Worm (Caenorhabditis elegans) whole organism, late embryonic: ENCODE measurements around the gene srbc-6.

Source experiments
- F13H6.1 ChIP-seq: sonication (generic microtip); optimal IDR thresholded peaks from 2 replicates; lab custom pipeline; 2016; ENCODE audit warnings: missing genetic modification characterization, missing compliant biosample characterization
- K02D7.2 ChIP-seq: sonication (generic microtip); optimal IDR thresholded peaks from 2 replicates; lab custom pipeline; 2017; ENCODE audit warnings: mild to moderate bottlenecking, missing genetic modification characterization, missing compliant biosample characterization
- T23F11.4 ChIP-seq: fragments of 200-800 bp; sonication (Bioruptor generic); optimal IDR thresholded peaks from 2 replicates; lab custom pipeline; 2018; ENCODE audit warnings: mild to moderate bottlenecking, missing genetic modification characterization, missing compliant biosample characterization
- ahr-1 ChIP-seq: sonication (generic microtip); optimal IDR thresholded peaks from 2 replicates; lab custom pipeline; 2016; ENCODE audit warnings: missing genetic modification characterization, missing compliant biosample characterization
- ceh-14 ChIP-seq: sonication (generic microtip); optimal IDR thresholded peaks from 2 replicates; lab custom pipeline; 2016; ENCODE audit warnings: missing genotype, missing genetic modification characterization, missing compliant biosample characterization
- ceh-18 ChIP-seq: sonication (generic microtip); optimal IDR thresholded peaks from 2 replicates; lab custom pipeline; 2016; ENCODE audit warnings: missing genetic modification characterization, missing compliant biosample characterization
- ceh-19 ChIP-seq: fragments of 200-800 bp; sonication (Bioruptor generic); optimal IDR thresholded peaks from 2 replicates; lab custom pipeline; 2018; ENCODE audit warnings: mild to moderate bottlenecking, missing genetic modification characterization, missing compliant biosample characterization
- ceh-24 ChIP-seq: sonication (generic microtip); optimal IDR thresholded peaks from 2 replicates; lab custom pipeline; 2016; ENCODE audit warnings: mild to moderate bottlenecking, missing genetic modification characterization, missing compliant biosample characterization
- ceh-30 ChIP-seq: fragments of 150-350 bp; optimal IDR thresholded peaks from 2 replicates; lab custom pipeline; 2014; ENCODE audit warnings: missing biosample characterization, missing genetic modification characterization
- ceh-31 ChIP-seq: sonication (generic microtip); optimal IDR thresholded peaks from 2 replicates; lab custom pipeline; 2016; ENCODE audit warnings: missing genetic modification characterization, missing compliant biosample characterization
- ceh-45 ChIP-seq: fragments of 200-800 bp; sonication (Bioruptor generic); IDR thresholded peaks from 2 replicates; pipeline ENCODE4 v1.3.6; 2022; ENCODE audit warnings: missing genetic modification reagents, missing genetic modification characterization, missing compliant biosample characterization
- dmd-4 ChIP-seq: sonication (generic microtip); optimal IDR thresholded peaks from 2 replicates; lab custom pipeline; 2016; ENCODE audit warnings: borderline replicate concordance, missing genetic modification characterization, missing compliant biosample characterization
- dve-1 ChIP-seq: sonication (generic microtip); optimal IDR thresholded peaks from 2 replicates; lab custom pipeline; 2017; ENCODE audit warnings: antibody characterized with exemption, mild to moderate bottlenecking, missing genetic modification characterization, missing compliant biosample characterization
- elt-4 ChIP-seq: sonication (generic microtip); optimal IDR thresholded peaks from 2 replicates; lab custom pipeline; 2016; ENCODE audit warnings: missing genetic modification characterization, missing compliant biosample characterization
- ets-4 ChIP-seq: sonication (generic microtip); optimal IDR thresholded peaks from 2 replicates; lab custom pipeline; 2016; ENCODE audit warnings: missing genetic modification characterization, missing compliant biosample characterization
- eyg-1 ChIP-seq: sonication (generic microtip); optimal IDR thresholded peaks from 2 replicates; lab custom pipeline; 2016; ENCODE audit warnings: missing genotype, missing genetic modification characterization, missing compliant biosample characterization
- gmeb-2 ChIP-seq: sonication (generic microtip); optimal IDR thresholded peaks from 2 replicates; lab custom pipeline; 2016; ENCODE audit warnings: missing genetic modification characterization, inconsistent platforms, missing compliant biosample characterization
- hlh-13 ChIP-seq: fragments of 200-800 bp; sonication (Bioruptor generic); optimal IDR thresholded peaks from 2 replicates; lab custom pipeline; 2018; ENCODE audit warnings: mild to moderate bottlenecking, missing genetic modification characterization, missing compliant biosample characterization
- hlh-30 ChIP-seq: sonication (generic microtip); optimal IDR thresholded peaks from 2 replicates; lab custom pipeline; 2017; ENCODE audit warnings: antibody characterized with exemption, missing genetic modification characterization, missing compliant biosample characterization; ENCODE audit not compliant: insufficient read depth
- hlh-6 ChIP-seq: sonication (generic microtip); optimal IDR thresholded peaks from 2 replicates; lab custom pipeline; 2016; ENCODE audit warnings: missing genotype, missing genetic modification characterization, missing compliant biosample characterization
- hlh-8 ChIP-seq: sonication (generic microtip); optimal IDR thresholded peaks from 2 replicates; lab custom pipeline; 2016; ENCODE audit warnings: missing genotype, missing genetic modification characterization, missing compliant biosample characterization
- lin-11 ChIP-seq: fragments of 200-800 bp; sonication (Bioruptor generic); optimal IDR thresholded peaks from 2 replicates; lab custom pipeline; 2018; ENCODE audit warnings: mild to moderate bottlenecking, missing genetic modification characterization, missing compliant biosample characterization
- mec-3 ChIP-seq: sonication (generic microtip); optimal IDR thresholded peaks from 2 replicates; lab custom pipeline; 2016; ENCODE audit warnings: borderline replicate concordance, missing genetic modification characterization, missing compliant biosample characterization
- npax-4 ChIP-seq: sonication (generic microtip); optimal IDR thresholded peaks from 2 replicates; lab custom pipeline; 2016; ENCODE audit warnings: missing genetic modification characterization, missing compliant biosample characterization
- pha-2 ChIP-seq: sonication (generic microtip); optimal IDR thresholded peaks from 2 replicates; lab custom pipeline; 2017; ENCODE audit warnings: mild to moderate bottlenecking, missing genetic modification characterization, missing compliant biosample characterization
- pha-4 ChIP-seq: fragments of 150-350 bp; optimal IDR thresholded peaks from 2 replicates; lab custom pipeline; 2018; ENCODE audit warnings: missing biosample characterization, missing genetic modification reagents, missing genetic modification characterization
- sdc-2 ChIP-seq: sonication (generic microtip); optimal IDR thresholded peaks from 2 replicates; lab custom pipeline; 2016; ENCODE audit warnings: missing genotype, missing genetic modification characterization, missing compliant biosample characterization
- sox-4 ChIP-seq: sonication (generic microtip); optimal IDR thresholded peaks from 2 replicates; lab custom pipeline; 2017; ENCODE audit warnings: mild to moderate bottlenecking, missing genetic modification characterization, inconsistent platforms, missing compliant biosample characterization
- syd-9 ChIP-seq: sonication (generic microtip); optimal IDR thresholded peaks from 2 replicates; lab custom pipeline; 2016; ENCODE audit warnings: mild to moderate bottlenecking, missing genetic modification characterization, moderate library complexity, missing compliant biosample characterization
- tbx-2 ChIP-seq: sonication (generic microtip); optimal IDR thresholded peaks from 2 replicates; lab custom pipeline; 2016; ENCODE audit warnings: missing genetic modification characterization, missing compliant biosample characterization
- ttx-3 ChIP-seq: sonication (generic microtip); optimal IDR thresholded peaks from 2 replicates; lab custom pipeline; 2016; ENCODE audit warnings: missing genetic modification reagents, missing genetic modification characterization, missing compliant biosample characterization
- unc-3 ChIP-seq, 2 experiments: fragments of 200-800 bp in 1 of 2; sonication (Bioruptor generic) in 1 of 2; sonication (generic microtip) in 1 of 2; conservative IDR thresholded peaks in 1 of 2; optimal IDR thresholded peaks in 1 of 2; 2 replicates each; pipeline versions ENCODE4 v1.3.6 to Lab custom; 2016 to 2022; ENCODE audit warnings: missing compliant biosample characterization in 2 of 2, missing genetic modification characterization in 2 of 2, missing genetic modification reagents in 1 of 2
- unc-42 ChIP-seq: sonication (generic microtip); optimal IDR thresholded peaks from 2 replicates; lab custom pipeline; 2016; ENCODE audit warnings: missing genotype, missing genetic modification characterization, missing compliant biosample characterization
- unc-55 ChIP-seq: sonication (generic microtip); optimal IDR thresholded peaks from 2 replicates; lab custom pipeline; 2017; ENCODE audit warnings: missing biosample characterization, missing genetic modification reagents, missing genetic modification characterization
- unc-86 ChIP-seq: sonication (generic microtip); optimal IDR thresholded peaks from 2 replicates; lab custom pipeline; 2016; ENCODE audit warnings: missing genetic modification characterization, missing compliant biosample characterization
- zip-5 ChIP-seq: sonication (generic microtip); optimal IDR thresholded peaks from 2 replicates; lab custom pipeline; 2016; ENCODE audit warnings: missing genetic modification characterization, missing compliant biosample characterization

The srbc-6 gene

ce11 chrV:3169838-3170237 lies at the start of gene srbc-6:
Gene srbc-6 (plus strand): TSS chrV:3170138.
- TF ChIP-seq unc-3 (GFP tag; conservative IDR thresholded peaks at IDR 0.05; lab: Robert Waterston, UW) (no peak), unc-3 (tag; optimal IDR thresholded peaks at IDR 0.05; lab: Kevin White, UChicago) (no peak), syd-9 (tag; lab: Kevin White, UChicago) (no peak), npax-4 (tag; lab: Kevin White, UChicago) (no peak), ceh-14 (tag; lab: Kevin White, UChicago) (no peak), ttx-3 (tag; lab: Kevin White, UChicago) (no peak), mec-3 (no peak), F13H6.1 (tag; lab: Kevin White, UChicago) (no peak), unc-55 (GFP tag; lab: Kevin White, UChicago) (no peak), ceh-31 (no peak), hlh-13 (GFP tag; lab: Kevin White, UChicago) (no peak), hlh-30 (tag; lab: Kevin White, UChicago) (no peak)

- no peak for TF ChIP-seq dve-1 (tag; lab: Kevin White, UChicago)
- TF ChIP-seq unc-42 (tag; lab: Kevin White, UChicago) = no peak
- TF ChIP-seq F13H6.1 (tag; lab: Kevin White, UChicago) = no peak
- no peak for TF ChIP-seq ceh-45 (GFP tag; lab: Robert Waterston, UW)
- no peak for TF ChIP-seq tbx-2 (tag; lab: Kevin White, UChicago)
- TF ChIP-seq, all 69 proteins: peak for 0
Measured at ce11 chrV:3121743-3122142, 48.2 kb upstream of the srbc-6 start, which contains the start of gene srt-56. Gene srt-56 (minus strand): TSS chrV:3121843.

ce11 chrV:3122403-3122802 lies 47.5 kb upstream of the srbc-6 start:
- no peak for TF ChIP-seq npax-4 (tag; lab: Kevin White, UChicago)
- no peak for TF ChIP-seq eyg-1 (tag; lab: Kevin White, UChicago)

ce11 chrV:3124912-3125311 lies 45.0 kb upstream of the srbc-6 start, which contains the start of gene Y73C8C.12:
Gene Y73C8C.12 (plus strand): TSS chrV:3125212.
- TF ChIP-seq lin-11 (tag; lab: Kevin White, UChicago) (no peak), hlh-6 (no peak), ceh-19 (GFP tag; lab: Kevin White, UChicago) (no peak)

- TF ChIP-seq pha-4 = no peak
- no peak for TF ChIP-seq sox-4
- no peak for TF ChIP-seq K02D7.2
- TF ChIP-seq T23F11.4 (GFP tag; lab: Kevin White, UChicago) = no peak
- no peak for TF ChIP-seq ceh-24 (tag; lab: Kevin White, UChicago)
- TF ChIP-seq syd-9 (tag; lab: Kevin White, UChicago) = no peak
- no peak for TF ChIP-seq lin-11 (tag; lab: Kevin White, UChicago)
- no peak for TF ChIP-seq sdc-2 (tag; lab: Kevin White, UChicago)
- TF ChIP-seq unc-55 (GFP tag; lab: Kevin White, UChicago) = no peak
- no peak for TF ChIP-seq ceh-18 (tag; lab: Kevin White, UChicago)
Measured at ce11 chrV:3127670-3128069, 42.3 kb upstream of the srbc-6 start, which contains the start of gene Y73C8C.10. Gene Y73C8C.10 (minus strand): TSS chrV:3127770.

ce11 chrV:3128803-3129202 lies 41.1 kb upstream of the srbc-6 start, which contains the start of gene tat-6:
Gene tat-6 (plus strand): TSS chrV:3129103.
- TF ChIP-seq hlh-30 (tag; lab: Kevin White, UChicago) (no peak), dmd-4 (no peak), zip-5 (tag; lab: Kevin White, UChicago) (no peak), ets-4 (tag; lab: Kevin White, UChicago) (no peak), unc-86 (no peak), elt-4 (tag; lab: Kevin White, UChicago) (no peak), ahr-1 (no peak), gmeb-2 (no peak), pha-2 (tag; lab: Kevin White, UChicago) (no peak), hlh-8 (tag; lab: Kevin White, UChicago) (no peak), npax-4 (tag; lab: Kevin White, UChicago) (no peak), tbx-2 (tag; lab: Kevin White, UChicago) (no peak), ceh-31 (no peak), ceh-19 (GFP tag; lab: Kevin White, UChicago) (no peak), ceh-30 (tag; lab: Kevin White, UChicago) (no peak)
- TF ChIP-seq, all 69 proteins: peak for 0
